Worm (Caenorhabditis elegans) whole organism, mixed stage, embryonic: ENCODE measurements around the gene smu-2.
A peak's percentile ranks its signal among the peaks of the same experiment; 100 is the strongest.

Source experiments
- elt-1 ChIP-seq: sonication (generic microtip); optimal IDR thresholded peaks from 2 replicates; lab custom pipeline; 2017; ENCODE audit warnings: missing genetic modification characterization, mild to moderate bottlenecking, missing compliant biosample characterization, antibody characterized with exemption, moderate library complexity, borderline replicate concordance; ENCODE audit not compliant: insufficient read depth
- lin-13 ChIP-seq: fragments of 150-350 bp; optimal IDR thresholded peaks from 2 replicates; lab custom pipeline; 2014; ENCODE audit warnings: missing biosample characterization, missing genetic modification characterization

DNA sequence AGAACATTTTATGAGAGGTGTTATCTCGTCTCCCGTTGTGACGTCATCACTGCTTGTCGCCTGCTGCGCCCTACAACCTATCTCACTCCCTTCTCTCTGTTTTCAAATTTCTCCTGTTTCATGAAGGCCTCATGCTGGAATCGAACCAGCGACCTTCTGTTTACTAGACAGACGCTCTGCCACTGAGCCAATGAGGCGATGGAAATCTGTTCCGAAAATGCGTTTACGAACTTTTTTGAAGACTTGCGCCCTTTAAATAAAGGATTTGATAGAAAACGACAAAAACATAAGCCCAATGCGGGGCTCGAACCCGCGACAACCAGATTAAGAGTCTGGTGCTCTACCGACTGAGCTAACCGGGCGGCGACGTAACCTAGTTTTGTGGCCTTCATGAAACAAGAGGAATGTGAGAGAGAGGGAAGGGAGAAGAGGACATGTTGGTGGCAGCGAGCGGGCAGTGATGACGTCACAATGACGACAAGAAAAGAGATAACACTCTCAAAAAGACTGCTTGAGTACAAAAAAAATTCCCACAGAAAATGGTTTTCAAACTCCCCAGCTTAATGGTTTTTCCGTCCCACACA, 36.8 kb downstream of the smu-2 start, which contains the start of gene clec-126:
- TF ChIP-seq elt-1 (tag; lab: Kevin White, UChicago) (peak; percentile 0), lin-13 (tag; lab: Kevin White, UChicago) (peak; percentile 43)
